Worm (Caenorhabditis elegans): ENCODE data around the gene Y39B6A.37.

DNA sequence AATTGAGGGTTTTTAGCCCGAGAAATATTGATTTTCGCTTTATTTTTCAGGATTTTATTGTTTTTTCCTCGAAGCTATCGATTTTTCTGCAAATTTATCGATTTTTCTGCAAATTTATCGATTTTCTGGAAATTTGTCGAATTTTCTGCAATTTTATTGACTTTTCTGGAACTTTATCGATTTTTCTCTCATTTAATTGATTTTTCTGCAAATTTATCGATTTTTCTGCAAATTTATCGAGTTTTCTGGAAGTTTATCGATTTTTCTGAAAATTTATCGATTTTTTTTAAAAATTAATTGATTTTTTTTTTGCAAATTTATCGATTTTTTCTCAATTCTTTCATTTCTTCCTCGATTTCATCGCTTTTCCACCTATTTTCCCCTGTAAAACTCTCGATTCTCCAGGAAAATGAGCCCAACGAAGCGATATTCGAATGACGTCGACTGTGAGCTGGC is 2.9 kb downstream of the Y39B6A.37 start, which contains the start of gene gtf-2F2:
- no peak for TF ChIP-seq sma-9 (GFP tag; optimal IDR thresholded peaks at IDR 0.05)
- TF ChIP-seq sma-9 (tag; optimal IDR thresholded peaks at IDR 0.05): no peak
- TF ChIP-seq ztf-11 (tag; optimal IDR thresholded peaks at IDR 0.05): no peak
- TF ChIP-seq nhr-77 (tag; optimal IDR thresholded peaks at IDR 0.05): no peak
